Worm (Caenorhabditis elegans) whole organism, late embryonic: ENCODE data around the gene C06E4.3.

Experiments
- ama-1 ChIP-seq: fragments of 150-350 bp; optimal IDR thresholded peaks from 2 replicates; lab custom pipeline; 2014
- che-1 ChIP-seq: sonication (generic microtip); optimal IDR thresholded peaks from 2 replicates; lab custom pipeline; 2016; ENCODE audit warnings: mild to moderate bottlenecking, missing genetic modification characterization, missing compliant biosample characterization
- fax-1 ChIP-seq: sonication (generic microtip); optimal IDR thresholded peaks from 2 replicates; lab custom pipeline; 2016; ENCODE audit warnings: missing genotype, missing genetic modification characterization, missing compliant biosample characterization
- hlh-30 ChIP-seq: sonication (generic microtip); optimal IDR thresholded peaks from 2 replicates; lab custom pipeline; 2017; ENCODE audit warnings: antibody characterized with exemption, missing genetic modification characterization, missing compliant biosample characterization; ENCODE audit not compliant: insufficient read depth
- nhr-11 ChIP-seq: fragments of 150-350 bp; optimal IDR thresholded peaks from 2 replicates; lab custom pipeline; 2014; ENCODE audit warnings: missing biosample characterization, missing genetic modification characterization
- pros-1 ChIP-seq: fragments of 150-350 bp; optimal IDR thresholded peaks from 2 replicates; lab custom pipeline; 2014; ENCODE audit warnings: missing biosample characterization, missing genetic modification reagents, missing genetic modification characterization
- sox-2 ChIP-seq: fragments of 200-800 bp; sonication (Bioruptor generic); IDR thresholded peaks from 2 replicates; pipeline ENCODE4 v1.3.6; 2022; ENCODE audit warnings: missing genetic modification reagents, missing genetic modification characterization, missing compliant biosample characterization

DNA sequence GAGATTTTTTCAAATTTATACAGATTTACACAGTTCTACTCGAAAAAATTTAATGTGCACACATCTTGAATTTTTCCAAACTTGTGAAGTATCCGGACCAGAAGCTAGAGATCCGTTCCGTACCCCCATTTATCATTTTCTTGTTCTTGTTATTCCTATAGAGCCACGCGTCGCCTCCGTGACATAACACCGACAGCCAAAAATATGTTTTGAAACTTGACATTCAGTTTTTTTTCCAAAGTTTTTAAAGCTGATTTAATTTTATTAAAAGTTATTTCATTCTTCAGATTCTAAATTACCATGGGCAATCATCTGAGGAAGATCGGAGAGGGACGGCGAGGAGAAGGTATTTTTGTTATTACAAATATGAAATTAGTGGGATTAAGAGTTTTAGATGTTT, 10.5 kb upstream of the C06E4.3 start, which contains the start of gene D2024.18:
- no peak for TF ChIP-seq hlh-30 (tag; lab: Kevin White, UChicago)
- no peak for TF ChIP-seq sox-2 (GFP tag; lab: Robert Waterston, UW)
- TF ChIP-seq ama-1 (lab: Kevin White, UChicago): no peak
- no peak for TF ChIP-seq nhr-11 (tag; lab: Kevin White, UChicago)
- no peak for TF ChIP-seq fax-1 (tag; lab: Kevin White, UChicago)
- TF ChIP-seq che-1 (tag; lab: Kevin White, UChicago): no peak
- no peak for TF ChIP-seq pros-1 (tag; lab: Kevin White, UChicago)
